Worm (Caenorhabditis elegans): ENCODE measurements around the gene T23F2.3.

DNA sequence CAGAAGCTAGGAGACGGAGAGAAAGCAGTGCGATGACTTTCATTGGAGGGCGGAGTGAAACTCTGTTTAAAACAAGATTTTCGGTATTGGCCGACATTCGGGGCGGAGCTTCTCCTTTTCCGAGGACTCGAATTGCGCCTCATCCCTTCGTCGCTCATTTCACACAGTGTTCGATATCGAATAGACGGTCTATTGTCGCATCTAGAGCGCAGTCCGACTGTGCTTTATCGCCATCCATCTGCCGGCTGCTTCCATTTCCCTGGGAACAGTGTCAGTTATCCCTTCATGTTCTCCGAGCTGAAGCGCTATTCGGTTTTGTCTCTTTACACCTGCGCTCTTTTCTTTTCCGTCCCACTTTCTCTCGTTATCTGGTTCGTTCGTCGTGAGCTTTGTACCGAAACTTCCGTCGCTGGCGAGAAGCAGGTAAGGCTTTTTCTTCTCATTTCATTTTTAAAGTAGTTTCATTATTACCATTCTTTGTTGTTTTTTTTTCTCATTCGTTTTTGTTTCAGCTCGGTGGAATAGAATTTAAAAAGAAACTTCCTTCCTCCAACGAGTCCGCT is 19.2 kb downstream of the T23F2.3 start, which contains the start of the genes bus-8A and bus-8B:
- TF ChIP-seq ceh-28 (tag; optimal IDR thresholded peaks at IDR 0.05): no peak
- TF ChIP-seq ceh-9 (tag; optimal IDR thresholded peaks at IDR 0.05): no peak
- TF ChIP-seq ama-1 (optimal IDR thresholded peaks at IDR 0.05): no peak
- TF ChIP-seq nhr-43 (tag; optimal IDR thresholded peaks at IDR 0.05; ENCODE audit: poor library complexity, severe bottlenecking): no peak
- no peak for TF ChIP-seq nhr-12 (tag; optimal IDR thresholded peaks at IDR 0.05)
- TF ChIP-seq nhr-237 (tag; optimal IDR thresholded peaks at IDR 0.05): no peak
- TF ChIP-seq pha-4 (tag; optimal IDR thresholded peaks at IDR 0.05): no peak
- TF ChIP-seq pqm-1 (tag; optimal IDR thresholded peaks at IDR 0.05): no peak

Data from whole organism, L3 larva.